Worm (Caenorhabditis elegans): ENCODE measurements around the gene ptr-4.

The ptr-4 gene

DNA sequence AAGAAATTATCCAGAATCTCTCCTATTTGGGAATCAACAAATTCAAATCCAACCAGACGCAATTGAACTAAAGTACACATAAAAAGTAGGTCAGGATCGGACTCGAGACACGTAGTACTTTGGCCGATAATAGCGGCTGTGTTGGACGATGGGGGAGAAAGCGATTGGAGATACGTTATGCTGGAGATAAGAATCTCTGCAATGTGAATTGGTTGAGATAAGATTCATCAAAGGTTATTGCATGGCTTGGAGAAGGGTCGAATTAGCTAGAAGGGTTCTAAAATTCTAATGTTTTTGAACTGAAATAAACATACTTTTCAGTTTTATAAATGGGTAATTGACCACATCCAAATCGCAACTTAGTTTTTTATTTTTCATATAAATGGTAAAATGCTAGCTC lies 26.7 kb upstream of the ptr-4 start:
- TF ChIP-seq mes-2 (tag; optimal IDR thresholded peaks at IDR 0.05; ENCODE audit: poor library complexity, severe bottlenecking) (no peak), D1046.2 (GFP tag; IDR thresholded peaks at IDR 0.05) (no peak), dmd-9 (GFP tag; IDR thresholded peaks at IDR 0.05) (no peak), unc-39 (tag; optimal IDR thresholded peaks at IDR 0.05) (no peak), mdt-29 (GFP tag; IDR thresholded peaks at IDR 0.05) (no peak), zfp-3 (GFP tag; conservative IDR thresholded peaks at IDR 0.05) (no peak), tag-97 (GFP tag; IDR thresholded peaks at IDR 0.05) (no peak), nhr-77 (tag; optimal IDR thresholded peaks at IDR 0.05) (no peak), hlh-11 (tag; optimal IDR thresholded peaks at IDR 0.05) (no peak), sdz-12 (GFP tag; optimal IDR thresholded peaks at IDR 0.05) (no peak), ces-1 (GFP tag; optimal IDR thresholded peaks at IDR 0.05) (no peak), lin-1 (GFP tag; IDR thresholded peaks at IDR 0.05) (no peak), mep-1 (tag; optimal IDR thresholded peaks at IDR 0.05) (no peak), unc-130 (GFP tag; optimal IDR thresholded peaks at IDR 0.05) (no peak), zip-11 (GFP tag; IDR thresholded peaks at IDR 0.05) (no peak), F44E2.7 (GFP tag; IDR thresholded peaks at IDR 0.05) (no peak), spr-3 (GFP tag; optimal IDR thresholded peaks at IDR 0.05) (no peak), daf-19 (GFP tag; conservative IDR thresholded peaks at IDR 0.05) (no peak)

DNA sequence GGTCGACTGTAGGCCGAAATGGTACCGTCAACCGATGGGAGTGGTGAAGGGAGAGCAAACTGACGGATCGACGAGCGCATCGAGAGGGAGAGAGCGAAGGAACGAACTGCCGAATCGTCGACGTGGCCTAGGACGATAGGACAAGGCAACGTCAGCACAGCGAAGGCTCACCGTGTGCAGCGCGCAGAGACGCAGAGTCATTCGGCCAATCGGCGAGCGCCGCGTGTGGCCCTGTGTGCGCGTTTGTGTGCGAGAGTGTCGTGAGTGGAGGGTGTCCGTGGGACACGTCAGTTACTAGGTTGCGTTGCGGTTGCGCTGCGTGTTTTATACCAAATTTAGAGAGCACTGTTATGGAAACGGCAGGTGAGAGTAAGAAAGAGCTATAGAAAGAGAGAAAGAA lies 26.2 kb upstream of the ptr-4 start, which contains the start of gene hsp-3:
Gene hsp-3 (minus strand): TSS at position 158 of the 400 bp plus-strand sequence.
- TF ChIP-seq arid-1 (GFP tag; conservative IDR thresholded peaks at IDR 0.05) (peak; percentile 97), duxl-1 (tag; optimal IDR thresholded peaks at IDR 0.05; ENCODE audit: poor library complexity) (peak; percentile 86), ZK546.5 (tag; optimal IDR thresholded peaks at IDR 0.05) (no peak), F26F4.8 (GFP tag; conservative IDR thresholded peaks at IDR 0.05) (no peak), Y75B8A.6 (GFP tag; IDR thresholded peaks at IDR 0.05) (peak; percentile 56; the same call in 1 of the 2 replicates), php-3 (GFP tag; IDR thresholded peaks at IDR 0.05) (peak; percentile 95), nhr-41 (GFP tag; IDR thresholded peaks at IDR 0.05) (peak; percentile 97), ces-1 (GFP tag; optimal IDR thresholded peaks at IDR 0.05) (no peak), T26A8.4 (GFP tag; IDR thresholded peaks at IDR 0.05) (peak; percentile 95), mes-2 (tag; optimal IDR thresholded peaks at IDR 0.05; ENCODE audit: poor library complexity, severe bottlenecking) (peak; percentile 70), lin-38 (GFP tag; IDR thresholded peaks at IDR 0.05) (peak; percentile 88), egl-43 (GFP tag; IDR thresholded peaks at IDR 0.05) (peak; percentile 96), zip-11 (GFP tag; IDR thresholded peaks at IDR 0.05) (0 out of 2 replicates have a peak, but pooled peaks have one; percentile 15), F37D6.2 (tag; optimal IDR thresholded peaks at IDR 0.05) (peak; percentile 92), gei-8 (GFP tag; optimal IDR thresholded peaks at IDR 0.05) (peak; percentile 92), nhr-76 (tag; optimal IDR thresholded peaks at IDR 0.05) (no peak), unc-130 (GFP tag; optimal IDR thresholded peaks at IDR 0.05) (peak; percentile 6), F49E8.2 (tag; optimal IDR thresholded peaks at IDR 0.05; ENCODE audit: borderline replicate concordance) (no peak), hlh-11 (tag; optimal IDR thresholded peaks at IDR 0.05) (peak; percentile 99), ztf-11 (tag; optimal IDR thresholded peaks at IDR 0.05) (no peak), aha-1 (tag) (peak; percentile 99), lsy-2 (tag; optimal IDR thresholded peaks at IDR 0.05) (peak; percentile 90 to 96), skn-1 (tag; optimal IDR thresholded peaks at IDR 0.05) (no peak), zip-2 (tag; optimal IDR thresholded peaks at IDR 0.05) (no peak), zag-1 (tag; optimal IDR thresholded peaks at IDR 0.05) (peak; percentile 27), spr-3 (GFP tag; optimal IDR thresholded peaks at IDR 0.05) (peak; percentile 85), ceh-32 (tag; optimal IDR thresholded peaks at IDR 0.05; ENCODE audit: poor library complexity) (peak; percentile 41), mep-1 (tag; optimal IDR thresholded peaks at IDR 0.05) (peak; percentile 97), hmg-1.1 (GFP tag; IDR thresholded peaks at IDR 0.05) (peak; percentile 98), D1046.2 (GFP tag; IDR thresholded peaks at IDR 0.05) (peak; percentile 95), daf-8 (GFP tag; IDR thresholded peaks at IDR 0.05) (peak; percentile 79), ztf-7 (tag; optimal IDR thresholded peaks at IDR 0.05) (peak; percentile 65), attf-4 (tag; optimal IDR thresholded peaks at IDR 0.05) (no peak), pqm-1 (tag; optimal IDR thresholded peaks at IDR 0.05) (peak; percentile 32), nhr-77 (tag; optimal IDR thresholded peaks at IDR 0.05) (peak; percentile 89), dmd-6 (GFP tag; IDR thresholded peaks at IDR 0.05) (peak; percentile 99), pha-4 (GFP tag; IDR thresholded peaks at IDR 0.05) (peak; percentile 96), pha-4 (tag; optimal IDR thresholded peaks at IDR 0.05) (no peak), hif-1 (tag; optimal IDR thresholded peaks at IDR 0.05) (peak; percentile 62 to 92), dmd-9 (GFP tag; IDR thresholded peaks at IDR 0.05) (peak; percentile 93), hlh-30 (tag; optimal IDR thresholded peaks at IDR 0.05; ENCODE audit: insufficient read depth) (peak; percentile 95)
